Worm (Caenorhabditis elegans): ENCODE results near the gene Y71H2AM.20.

Y71H2AM.20 gene

ce11 chrIII:2785840-2786239 is at the start of gene Y71H2AM.20:
Gene Y71H2AM.20 (minus strand): TSS chrIII:2785948.
- TF ChIP-seq B0310.2 (tag; optimal IDR thresholded peaks at IDR 0.05): peak; percentile 44
- 0 out of 2 replicates have a peak, but pooled peaks have one; percentile 53 for TF ChIP-seq flt-1 (GFP tag; IDR thresholded peaks at IDR 0.05)
- TF ChIP-seq aly-1 (tag; optimal IDR thresholded peaks at IDR 0.05): no peak
- peak; percentile 73 for TF ChIP-seq pes-1 (GFP tag; IDR thresholded peaks at IDR 0.05)
- 0 out of 2 replicates have a peak, but pooled peaks have one; percentile 38 for TF ChIP-seq tbx-11 (GFP tag; IDR thresholded peaks at IDR 0.05)
- TF ChIP-seq tra-4 (tag; optimal IDR thresholded peaks at IDR 0.05): peak; percentile 5
- TF ChIP-seq ama-1 (optimal IDR thresholded peaks at IDR 0.05): no peak
- TF ChIP-seq tbx-37 (GFP tag; conservative IDR thresholded peaks at IDR 0.05): peak; percentile 37; the same call in 1 of the 2 replicates
- no peak for TF ChIP-seq ets-7 (tag; optimal IDR thresholded peaks at IDR 0.05)
- TF ChIP-seq ceh-13 (GFP tag; optimal IDR thresholded peaks at IDR 0.05): no peak
- TF ChIP-seq hmg-4 (GFP tag; optimal IDR thresholded peaks at IDR 0.05): peak; percentile 28
- TF ChIP-seq scrt-1 (GFP tag; IDR thresholded peaks at IDR 0.05): 0 out of 2 replicates have a peak, but pooled peaks have one; percentile 55
- no peak for TF ChIP-seq hnd-1 (tag; optimal IDR thresholded peaks at IDR 0.05)
- peak; percentile 58 for TF ChIP-seq ceh-36 (tag; optimal IDR thresholded peaks at IDR 0.05)
- no peak for TF ChIP-seq hmbx-1 (tag; optimal IDR thresholded peaks at IDR 0.05)
- peak; percentile 87 for TF ChIP-seq F13C5.2 (tag; optimal IDR thresholded peaks at IDR 0.05)
- TF ChIP-seq sea-1 (GFP tag; conservative IDR thresholded peaks at IDR 0.05): peak; percentile 72

DNA sequence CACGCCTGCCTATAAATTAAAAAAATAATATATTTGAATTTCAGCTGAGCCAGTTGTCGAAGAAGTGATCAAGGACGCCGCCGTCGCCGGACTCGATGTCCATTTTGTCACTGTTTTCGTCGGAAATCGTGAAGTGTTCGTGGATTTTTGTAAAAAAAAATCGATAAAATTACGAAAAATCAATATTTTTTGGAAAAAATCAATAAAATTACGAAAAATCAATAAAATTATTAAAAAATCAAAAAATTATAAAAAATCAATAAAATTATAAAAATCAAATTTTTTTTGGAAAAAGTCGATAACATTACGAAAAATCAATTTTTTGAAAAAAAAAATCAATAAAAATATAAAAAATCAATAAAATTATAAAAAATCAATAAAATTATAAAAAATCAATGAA is 49.2 kb upstream of the Y71H2AM.20 start:
- TF ChIP-seq aly-1 (tag; optimal IDR thresholded peaks at IDR 0.05) (no peak), flt-1 (GFP tag; IDR thresholded peaks at IDR 0.05) (no peak), sea-1 (GFP tag; conservative IDR thresholded peaks at IDR 0.05) (no peak), F13C5.2 (tag; optimal IDR thresholded peaks at IDR 0.05) (no peak), ceh-13 (GFP tag; optimal IDR thresholded peaks at IDR 0.05) (no peak), scrt-1 (GFP tag; IDR thresholded peaks at IDR 0.05) (no peak), ceh-36 (tag; optimal IDR thresholded peaks at IDR 0.05) (no peak), hmbx-1 (tag; optimal IDR thresholded peaks at IDR 0.05) (no peak)

DNA sequence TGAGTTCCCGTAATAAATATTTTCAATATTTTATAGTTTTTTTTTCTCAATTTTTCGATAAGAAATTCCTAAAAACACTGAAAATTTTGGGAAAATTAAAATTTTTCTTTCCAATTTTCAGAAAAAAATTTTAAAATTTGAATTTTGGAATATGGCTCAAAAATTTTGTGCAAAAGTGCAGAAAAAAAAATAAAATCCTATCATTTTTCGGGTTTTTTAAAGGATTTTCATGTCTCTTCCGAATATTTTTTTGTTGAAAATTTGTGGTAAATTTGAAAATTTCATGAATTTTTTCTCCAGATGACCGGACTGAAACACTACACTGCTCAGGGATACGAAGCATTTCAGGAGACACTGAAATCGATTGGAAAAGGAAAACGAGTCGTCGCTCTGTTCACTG is 48.6 kb upstream of the Y71H2AM.20 start, which contains the start of gene txdc-17:
Gene txdc-17, plus strand, starts transcription at position 301 of the 400 bp plus-strand sequence.
- TF ChIP-seq tbx-37 (GFP tag; conservative IDR thresholded peaks at IDR 0.05) (no peak), scrt-1 (GFP tag; IDR thresholded peaks at IDR 0.05) (no peak), tbx-11 (GFP tag; IDR thresholded peaks at IDR 0.05) (no peak), pes-1 (GFP tag; IDR thresholded peaks at IDR 0.05) (no peak), hmbx-1 (tag; optimal IDR thresholded peaks at IDR 0.05) (no peak), B0310.2 (tag; optimal IDR thresholded peaks at IDR 0.05) (no peak), ets-7 (tag; optimal IDR thresholded peaks at IDR 0.05) (no peak), F13C5.2 (tag; optimal IDR thresholded peaks at IDR 0.05) (no peak), hmg-4 (GFP tag; optimal IDR thresholded peaks at IDR 0.05) (no peak), ceh-36 (tag; optimal IDR thresholded peaks at IDR 0.05) (no peak), ama-1 (optimal IDR thresholded peaks at IDR 0.05) (no peak), sea-1 (GFP tag; conservative IDR thresholded peaks at IDR 0.05) (no peak), ceh-13 (GFP tag; optimal IDR thresholded peaks at IDR 0.05) (no peak), tra-4 (tag; optimal IDR thresholded peaks at IDR 0.05) (no peak), hnd-1 (tag; optimal IDR thresholded peaks at IDR 0.05) (no peak), aly-1 (tag; optimal IDR thresholded peaks at IDR 0.05) (no peak), flt-1 (GFP tag; IDR thresholded peaks at IDR 0.05) (no peak)

DNA sequence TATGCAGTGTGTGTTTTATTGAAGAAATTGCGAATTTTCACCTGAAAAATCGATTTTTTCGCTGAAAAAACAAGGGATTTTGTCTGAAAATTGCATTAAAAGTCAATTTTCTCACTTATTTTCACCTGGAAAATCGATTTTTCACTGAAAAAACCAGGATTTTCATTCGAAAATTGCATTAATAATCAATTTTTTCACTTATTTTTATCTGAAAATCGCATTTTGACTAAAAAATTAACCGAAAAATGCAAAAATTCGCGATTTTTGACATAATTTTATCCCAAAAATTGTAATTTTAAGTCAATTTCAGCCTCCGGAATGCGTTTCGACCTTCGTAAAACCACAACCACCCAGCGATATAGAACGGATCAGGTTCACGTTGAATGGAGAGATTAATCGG is 46.7 kb upstream of the Y71H2AM.20 start, which contains the start of gene Y71H2AM.29:
Gene Y71H2AM.29, plus strand, starts transcription at position 301 of the 400 bp plus-strand sequence.
- no peak for TF ChIP-seq tbx-11 (GFP tag; IDR thresholded peaks at IDR 0.05)
- no peak for TF ChIP-seq ceh-13 (GFP tag; optimal IDR thresholded peaks at IDR 0.05)
- TF ChIP-seq hnd-1 (tag; optimal IDR thresholded peaks at IDR 0.05): no peak
- TF ChIP-seq pes-1 (GFP tag; IDR thresholded peaks at IDR 0.05): no peak
- no peak for TF ChIP-seq scrt-1 (GFP tag; IDR thresholded peaks at IDR 0.05)
- no peak for TF ChIP-seq hmbx-1 (tag; optimal IDR thresholded peaks at IDR 0.05)

- TF ChIP-seq ceh-36 (tag; optimal IDR thresholded peaks at IDR 0.05) (no peak), tbx-37 (GFP tag; conservative IDR thresholded peaks at IDR 0.05) (no peak), hmbx-1 (tag; optimal IDR thresholded peaks at IDR 0.05) (no peak), tbx-11 (GFP tag; IDR thresholded peaks at IDR 0.05) (no peak), sea-1 (GFP tag; conservative IDR thresholded peaks at IDR 0.05) (no peak), hmg-4 (GFP tag; optimal IDR thresholded peaks at IDR 0.05) (no peak), F13C5.2 (tag; optimal IDR thresholded peaks at IDR 0.05) (no peak), ama-1 (optimal IDR thresholded peaks at IDR 0.05) (no peak), flt-1 (GFP tag; IDR thresholded peaks at IDR 0.05) (no peak), hnd-1 (tag; optimal IDR thresholded peaks at IDR 0.05) (no peak), ceh-13 (GFP tag; optimal IDR thresholded peaks at IDR 0.05) (no peak), B0310.2 (tag; optimal IDR thresholded peaks at IDR 0.05) (no peak), pes-1 (GFP tag; IDR thresholded peaks at IDR 0.05) (no peak), scrt-1 (GFP tag; IDR thresholded peaks at IDR 0.05) (no peak), ets-7 (tag; optimal IDR thresholded peaks at IDR 0.05) (no peak), tra-4 (tag; optimal IDR thresholded peaks at IDR 0.05) (no peak), aly-1 (tag; optimal IDR thresholded peaks at IDR 0.05) (no peak)
These were observed 41.0 kb upstream of the Y71H2AM.20 start, which contains the start of gene Y71H2AM.1 for ce11 chrIII:2826770-2827169. Gene Y71H2AM.1 (plus strand): TSS chrIII:2827070.

ce11 chrIII:2818980-2819379 is 33.2 kb upstream of the Y71H2AM.20 start, which contains the start of gene pipp-4P:
Gene pipp-4P (plus strand): TSS chrIII:2819280.
- no peak for TF ChIP-seq flt-1 (GFP tag; IDR thresholded peaks at IDR 0.05)
- no peak for TF ChIP-seq sea-1 (GFP tag; conservative IDR thresholded peaks at IDR 0.05)
- TF ChIP-seq hmg-4 (GFP tag; optimal IDR thresholded peaks at IDR 0.05): no peak
- TF ChIP-seq tra-4 (tag; optimal IDR thresholded peaks at IDR 0.05): no peak
- TF ChIP-seq tbx-37 (GFP tag; conservative IDR thresholded peaks at IDR 0.05): no peak
- TF ChIP-seq ceh-36 (tag; optimal IDR thresholded peaks at IDR 0.05): no peak
- TF ChIP-seq hmbx-1 (tag; optimal IDR thresholded peaks at IDR 0.05): no peak
- TF ChIP-seq aly-1 (tag; optimal IDR thresholded peaks at IDR 0.05): no peak
- TF ChIP-seq ets-7 (tag; optimal IDR thresholded peaks at IDR 0.05): no peak
- TF ChIP-seq pes-1 (GFP tag; IDR thresholded peaks at IDR 0.05): no peak
- no peak for TF ChIP-seq hnd-1 (tag; optimal IDR thresholded peaks at IDR 0.05)
- TF ChIP-seq ceh-13 (GFP tag; optimal IDR thresholded peaks at IDR 0.05): no peak
- TF ChIP-seq F13C5.2 (tag; optimal IDR thresholded peaks at IDR 0.05): no peak
- TF ChIP-seq B0310.2 (tag; optimal IDR thresholded peaks at IDR 0.05): no peak
- no peak for TF ChIP-seq ama-1 (optimal IDR thresholded peaks at IDR 0.05)
- no peak for TF ChIP-seq scrt-1 (GFP tag; IDR thresholded peaks at IDR 0.05)
- TF ChIP-seq tbx-11 (GFP tag; IDR thresholded peaks at IDR 0.05): no peak

DNA sequence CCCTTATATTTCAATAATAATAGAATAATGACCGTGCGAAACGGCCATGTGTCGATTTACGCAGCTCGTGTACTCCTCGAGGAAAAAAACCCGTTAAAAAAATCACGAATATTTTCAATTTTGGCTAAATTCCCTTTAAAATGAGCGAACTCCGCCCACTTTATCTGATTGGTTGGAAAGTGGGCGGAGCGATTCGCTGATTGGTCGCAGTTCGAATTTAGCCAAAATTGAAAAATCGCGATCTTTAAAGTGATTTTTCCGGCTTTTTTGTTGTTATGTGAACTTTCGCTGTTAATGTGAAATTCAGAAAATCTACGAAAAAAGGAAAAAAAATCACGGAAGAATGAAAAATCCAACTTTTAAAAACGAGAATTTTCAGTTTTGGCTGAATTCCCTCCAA is 32.1 kb upstream of the Y71H2AM.20 start:
- no peak for TF ChIP-seq pes-1 (GFP tag; IDR thresholded peaks at IDR 0.05)
- no peak for TF ChIP-seq sea-1 (GFP tag; conservative IDR thresholded peaks at IDR 0.05)
- TF ChIP-seq tra-4 (tag; optimal IDR thresholded peaks at IDR 0.05): no peak
- TF ChIP-seq F13C5.2 (tag; optimal IDR thresholded peaks at IDR 0.05): no peak
- TF ChIP-seq ceh-36 (tag; optimal IDR thresholded peaks at IDR 0.05): no peak
- no peak for TF ChIP-seq tbx-11 (GFP tag; IDR thresholded peaks at IDR 0.05)
- no peak for TF ChIP-seq hmg-4 (GFP tag; optimal IDR thresholded peaks at IDR 0.05)
- TF ChIP-seq ama-1 (optimal IDR thresholded peaks at IDR 0.05): no peak
- no peak for TF ChIP-seq aly-1 (tag; optimal IDR thresholded peaks at IDR 0.05)
- no peak for TF ChIP-seq tbx-37 (GFP tag; conservative IDR thresholded peaks at IDR 0.05)
- TF ChIP-seq flt-1 (GFP tag; IDR thresholded peaks at IDR 0.05): no peak
- no peak for TF ChIP-seq scrt-1 (GFP tag; IDR thresholded peaks at IDR 0.05)
- TF ChIP-seq hnd-1 (tag; optimal IDR thresholded peaks at IDR 0.05): no peak
